Worm (Caenorhabditis elegans) whole organism, L4/young adult: ENCODE data around the gene R10E11.6.

Source experiments
- W03F9.2 ChIP-seq: fragments of 150-350 bp; optimal IDR thresholded peaks from 2 replicates; lab custom pipeline; 2014; ENCODE audit warnings: missing biosample characterization, missing genetic modification characterization
- dao-5 ChIP-seq: sonication (generic microtip); optimal IDR thresholded peaks from 2 replicates; lab custom pipeline; 2016; ENCODE audit warnings: missing genotype, missing genetic modification characterization, moderate library complexity, missing compliant biosample characterization
- him-1 ChIP-seq: sonication (generic microtip); optimal IDR thresholded peaks from 2 replicates; lab custom pipeline; 2016; ENCODE audit warnings: missing genotype, missing genetic modification reagents, missing genetic modification characterization, missing compliant biosample characterization

ce11 chrIII:9741985-9742384, 40.8 kb upstream of the R10E11.6 start:
- TF ChIP-seq dao-5 (tag; lab: Kevin White, UChicago) (no peak), him-1 (tag; lab: Kevin White, UChicago) (no peak), W03F9.2 (tag; lab: Kevin White, UChicago) (no peak)
